Fruit fly (Drosophila melanogaster) whole organism: Measurements from ENCODE around the gene CG33543.

Source experiments
- CG8478 ChIP-seq: fragments of >200 bp; optimal IDR thresholded peaks from 2 replicates; lab custom pipeline; 2018; ENCODE audit warnings: inconsistent platforms
- Dll ChIP-seq: fragments of >200 bp; optimal IDR thresholded peaks from 2 replicates; lab custom pipeline; 2017
- EcR ChIP-seq, 2 experiments: fragments of >200 bp; optimal IDR thresholded peaks; 2 replicates each; lab custom pipeline; 2017; ENCODE audit warnings: missing biosample characterization in 2 of 2, missing genetic modification characterization in 2 of 2, missing genetic modification reagents in 2 of 2
- pan ChIP-seq: fragments of >200 bp; optimal IDR thresholded peaks from 2 replicates; lab custom pipeline; 2017
- psq ChIP-seq: fragments of >200 bp; optimal IDR thresholded peaks from 2 replicates; lab custom pipeline; 2017
- usp ChIP-seq: fragments of >200 bp; optimal IDR thresholded peaks from 2 replicates; lab custom pipeline; 2017; ENCODE audit warnings: missing biosample characterization, missing genetic modification characterization, mixed read lengths

Gene CG33543

dm6 chr2L:2006082-2006669 is at the start of gene CG33543:
CG33543 (minus strand) TSS chr2L:2006313.
- no peak for TF ChIP-seq CG8478 (lab: Kevin White, UChicago)
- TF ChIP-seq pan, result no peak
- no peak for TF ChIP-seq psq (lab: Kevin White, UChicago)
- no peak for TF ChIP-seq usp (GFP tag; lab: Kevin White, UChicago)
- no peak for TF ChIP-seq EcR (GFP tag; optimal IDR thresholded peaks at IDR 0.05; lab: Kevin White, UChicago)
- no peak for TF ChIP-seq Dll (lab: Kevin White, UChicago)

- TF ChIP-seq Dll (lab: Kevin White, UChicago) (no peak), CG8478 (lab: Kevin White, UChicago) (no peak), pan (no peak), EcR (GFP tag; optimal IDR thresholded peaks at IDR 0.05; lab: Kevin White, UChicago) (no peak), psq (lab: Kevin White, UChicago) (no peak), usp (GFP tag; lab: Kevin White, UChicago) (no peak)
Observed at dm6 chr2L:2054289-2054688, 48.2 kb upstream of the CG33543 start, which contains the start of gene Or22c. Or22c (plus strand) TSS chr2L:2054589.

- TF ChIP-seq psq (lab: Kevin White, UChicago) (no peak), EcR (GFP tag; optimal IDR thresholded peaks at IDR 0.05; lab: Kevin White, UChicago) (no peak), usp (GFP tag; lab: Kevin White, UChicago) (no peak), CG8478 (lab: Kevin White, UChicago) (no peak), Dll (lab: Kevin White, UChicago) (no peak)
Observed at dm6 chr2L:2045265-2045664, 39.2 kb upstream of the CG33543 start, which contains the start of gene Kebab. Kebab (plus strand) TSS chr2L:2045494.

dm6 chr2L:2044826-2045225 is 38.7 kb upstream of the CG33543 start:
- TF ChIP-seq Dll (lab: Kevin White, UChicago), result no peak
- no peak for TF ChIP-seq CG8478 (lab: Kevin White, UChicago)
- TF ChIP-seq pan, result no peak
- TF ChIP-seq usp (GFP tag; lab: Kevin White, UChicago), result no peak
- TF ChIP-seq psq (lab: Kevin White, UChicago), result no peak
- TF ChIP-seq EcR (GFP tag; optimal IDR thresholded peaks at IDR 0.05; lab: Kevin White, UChicago), result no peak

dm6 chr2L:2042072-2042471 is 36.0 kb upstream of the CG33543 start:
- no peak for TF ChIP-seq pan
- no peak for TF ChIP-seq CG8478 (lab: Kevin White, UChicago)
- TF ChIP-seq Dll (lab: Kevin White, UChicago), result no peak
- no peak for TF ChIP-seq psq (lab: Kevin White, UChicago)
- TF ChIP-seq EcR (GFP tag; optimal IDR thresholded peaks at IDR 0.05; lab: Kevin White, UChicago), result no peak
- no peak for TF ChIP-seq usp (GFP tag; lab: Kevin White, UChicago)

- TF ChIP-seq usp (GFP tag; lab: Kevin White, UChicago) (no peak), CG8478 (lab: Kevin White, UChicago) (no peak), psq (lab: Kevin White, UChicago) (no peak), pan (no peak), EcR (GFP tag; optimal IDR thresholded peaks at IDR 0.05; lab: Kevin White, UChicago) (no peak), Dll (lab: Kevin White, UChicago) (no peak)
Observed at dm6 chr2L:2039458-2039857, 33.3 kb upstream of the CG33543 start.

dm6 chr2L:2038956-2039263 is 32.8 kb upstream of the CG33543 start:
- TF ChIP-seq psq (lab: Kevin White, UChicago) (no peak), pan (no peak), EcR (GFP tag; optimal IDR thresholded peaks at IDR 0.05; lab: Kevin White, UChicago) (no peak), usp (GFP tag; lab: Kevin White, UChicago) (no peak), CG8478 (lab: Kevin White, UChicago) (no peak), Dll (lab: Kevin White, UChicago) (no peak)

dm6 chr2L:2038253-2038955 is 32.3 kb upstream of the CG33543 start:
- TF ChIP-seq psq (lab: Kevin White, UChicago) (no peak), EcR (GFP tag; optimal IDR thresholded peaks at IDR 0.05; lab: Kevin White, UChicago) (no peak), pan (no peak), CG8478 (lab: Kevin White, UChicago) (no peak), usp (GFP tag; lab: Kevin White, UChicago) (no peak), Dll (lab: Kevin White, UChicago) (no peak)

- TF ChIP-seq CG8478 (lab: Kevin White, UChicago) (peak; percentile 49), Dll (lab: Kevin White, UChicago) (no peak)
Observed at dm6 chr2L:2037551-2038252, 31.6 kb upstream of the CG33543 start.

dm6 chr2L:2037165-2037550 is 31.0 kb upstream of the CG33543 start, which contains the start of gene lectin-22C:
lectin-22C (minus strand) TSS chr2L:2037265.
- TF ChIP-seq CG8478 (lab: Kevin White, UChicago) (no peak), pan (no peak), psq (lab: Kevin White, UChicago) (no peak), usp (GFP tag; lab: Kevin White, UChicago) (no peak), Dll (lab: Kevin White, UChicago) (no peak), EcR (GFP tag; optimal IDR thresholded peaks at IDR 0.05; lab: Kevin White, UChicago) (no peak)

- TF ChIP-seq usp (GFP tag; lab: Kevin White, UChicago) (no peak), EcR (GFP tag; optimal IDR thresholded peaks at IDR 0.05; lab: Kevin White, UChicago) (no peak), psq (lab: Kevin White, UChicago) (no peak), pan (no peak), Dll (lab: Kevin White, UChicago) (no peak), CG8478 (lab: Kevin White, UChicago) (no peak)
Observed at dm6 chr2L:2035941-2036340, 29.8 kb upstream of the CG33543 start, which contains the start of gene CG42296. CG42296 (minus strand) TSS chr2L:2036041.
